Fruit fly (Drosophila melanogaster) whole organism, embryonic: ENCODE results near the gene Fie.

Experiments used
- ATbp ChIP-seq: fragments of 200-800 bp; sonication (Bioruptor generic); optimal IDR thresholded peaks from 2 replicates; lab custom pipeline; 2017; ENCODE audit warnings: missing biosample characterization, mild to moderate bottlenecking, missing genetic modification characterization, missing genetic modification reagents
- CG10147 ChIP-seq: fragments of 200-800 bp; sonication (Bioruptor generic); optimal IDR thresholded peaks from 2 replicates; lab custom pipeline; 2019; ENCODE audit warnings: missing biosample characterization, mild to moderate bottlenecking, missing genetic modification characterization, moderate library complexity
- CG10209 ChIP-seq: fragments of 200-800 bp; sonication (Bioruptor generic); optimal IDR thresholded peaks from 3 replicates; lab custom pipeline; 2017; ENCODE audit warnings: missing biosample characterization, mild to moderate bottlenecking, missing genetic modification characterization, missing genetic modification reagents
- CG10979 ChIP-seq: fragments of 200-800 bp; sonication (Bioruptor generic); optimal IDR thresholded peaks from 2 replicates; lab custom pipeline; 2018; ENCODE audit warnings: missing biosample characterization, mild to moderate bottlenecking, missing genetic modification characterization, moderate library complexity
- CG11456 ChIP-seq: fragments of 200-800 bp; sonication (Bioruptor generic); IDR thresholded peaks from 3 replicates; pipeline ENCODE4 v1.3.6; 2022; ENCODE audit warnings: missing biosample characterization, missing genetic modification characterization
- CG13287 ChIP-seq: fragments of 200-800 bp; sonication (Bioruptor generic); IDR thresholded peaks from 2 replicates; pipeline ENCODE4 v1.3.6; 2022; ENCODE audit warnings: missing biosample characterization, missing genetic modification characterization; ENCODE audit not compliant: partially characterized antibody
- CG13624 ChIP-seq: fragments of 200-800 bp; sonication (Bioruptor generic); optimal IDR thresholded peaks from 2 replicates; lab custom pipeline; 2016; ENCODE audit warnings: missing biosample characterization, missing genetic modification characterization
- CG14710 ChIP-seq: fragments of 200-800 bp; sonication (Bioruptor generic); optimal IDR thresholded peaks from 3 replicates; lab custom pipeline; 2019; ENCODE audit warnings: missing biosample characterization, mild to moderate bottlenecking, missing genetic modification characterization, moderate library complexity
- CG15073 ChIP-seq: fragments of 200-800 bp; sonication (Bioruptor generic); optimal IDR thresholded peaks from 2 replicates; lab custom pipeline; 2016; ENCODE audit warnings: missing biosample characterization, missing genetic modification characterization
- CG15479 ChIP-seq: fragments of 200-800 bp; sonication (Bioruptor generic); optimal IDR thresholded peaks from 3 replicates; lab custom pipeline; 2019; ENCODE audit warnings: missing biosample characterization, mild to moderate bottlenecking, missing genetic modification characterization, moderate library complexity
- CG1602 ChIP-seq: fragments of 200-800 bp; sonication (Bioruptor generic); optimal IDR thresholded peaks from 3 replicates; lab custom pipeline; 2016; ENCODE audit warnings: missing biosample characterization, missing genetic modification characterization
- CG1603 ChIP-seq: fragments of 200-800 bp; sonication (Bioruptor generic); optimal IDR thresholded peaks from 2 replicates; lab custom pipeline; 2019; ENCODE audit warnings: missing biosample characterization, mild to moderate bottlenecking, missing genetic modification characterization, moderate library complexity
- CG2120 ChIP-seq: fragments of 200-800 bp; sonication (Bioruptor generic); optimal IDR thresholded peaks from 3 replicates; lab custom pipeline; 2016; ENCODE audit warnings: missing biosample characterization, missing genetic modification characterization
- CG3065 ChIP-seq: fragments of 200-800 bp; sonication (Bioruptor generic); optimal IDR thresholded peaks from 2 replicates; lab custom pipeline; 2016; ENCODE audit warnings: missing biosample characterization, missing genetic modification characterization
- CG4328 ChIP-seq: fragments of 200-800 bp; sonication (Bioruptor generic); optimal IDR thresholded peaks from 3 replicates; lab custom pipeline; 2017; ENCODE audit warnings: missing biosample characterization, missing genetic modification reagents, missing genetic modification characterization
- CG7839 ChIP-seq: fragments of 200-800 bp; sonication (Bioruptor generic); optimal IDR thresholded peaks from 3 replicates; lab custom pipeline; 2018; ENCODE audit warnings: missing biosample characterization, mild to moderate bottlenecking, missing genetic modification characterization, moderate library complexity
- CG8924 ChIP-seq: fragments of 200-800 bp; optimal IDR thresholded peaks from 3 replicates; lab custom pipeline; 2019; ENCODE audit warnings: missing biosample characterization, mild to moderate bottlenecking, missing genetic modification characterization, moderate library complexity
- Doc2 ChIP-seq: fragments of 200-800 bp; sonication (Bioruptor generic); IDR thresholded peaks from 2 replicates; pipeline ENCODE4 v1.3.6; 2022; ENCODE audit warnings: missing biosample characterization, missing genetic modification characterization
- Dref ChIP-seq: fragments of 200-800 bp; sonication (Bioruptor generic); IDR thresholded peaks from 2 replicates; pipeline ENCODE4 v1.3.6; 2022; ENCODE audit warnings: missing biosample characterization, missing genetic modification characterization
- Hey ChIP-seq: fragments of 200-800 bp; sonication (Bioruptor generic); optimal IDR thresholded peaks from 3 replicates; lab custom pipeline; 2018; ENCODE audit warnings: missing biosample characterization, mild to moderate bottlenecking, missing genetic modification characterization
- Hmr ChIP-seq: fragments of 200-800 bp; sonication (Bioruptor generic); optimal IDR thresholded peaks from 3 replicates; lab custom pipeline; 2017; ENCODE audit warnings: mild to moderate bottlenecking, missing biosample characterization, missing genetic modification reagents, missing genetic modification characterization
- Hr3 ChIP-seq: fragments of 200-800 bp; sonication (Bioruptor generic); optimal IDR thresholded peaks from 3 replicates; lab custom pipeline; 2016; ENCODE audit warnings: missing biosample characterization, missing genetic modification characterization
- Hr39 ChIP-seq: fragments of >200 bp; optimal IDR thresholded peaks from 2 replicates; lab custom pipeline; 2017
- Mad ChIP-seq: fragments of 200-800 bp; sonication (Bioruptor generic); optimal IDR thresholded peaks from 2 replicates; lab custom pipeline; 2016; ENCODE audit warnings: missing biosample characterization, missing genetic modification characterization
- Nf-YA ChIP-seq: fragments of 200-800 bp; sonication (Bioruptor generic); IDR thresholded peaks from 2 replicates; pipeline ENCODE4 v1.3.6; 2022; ENCODE audit warnings: missing biosample characterization, missing genetic modification characterization
- NfI ChIP-seq: fragments of 200-800 bp; sonication (Bioruptor generic); optimal IDR thresholded peaks from 3 replicates; lab custom pipeline; 2018; ENCODE audit warnings: missing biosample characterization, mild to moderate bottlenecking, missing genetic modification characterization, moderate library complexity
- Poxn ChIP-seq: fragments of 200-800 bp; sonication (Bioruptor generic); IDR thresholded peaks from 2 replicates; pipeline ENCODE4 v1.3.6; 2022; ENCODE audit warnings: missing biosample characterization, missing genetic modification characterization
- TFAM ChIP-seq: fragments of 200-800 bp; sonication (Bioruptor generic); optimal IDR thresholded peaks from 2 replicates; lab custom pipeline; 2017; ENCODE audit warnings: missing biosample characterization, missing genetic modification characterization, inconsistent platforms
- Tbp ChIP-seq: fragments of >200 bp; optimal IDR thresholded peaks from 2 replicates; lab custom pipeline; 2018; ENCODE audit warnings: missing biosample characterization, missing genetic modification characterization
- Trl ChIP-seq, 3 experiments: fragments of >200 bp in 2 of 3; fragments of 200-800 bp in 1 of 3; sonication (Bioruptor generic) in 1 of 3; optimal IDR thresholded peaks; 2 replicates in 1 of 3; 3 replicates in 2 of 3; lab custom pipeline; 2016 to 2017; ENCODE audit warnings: missing biosample characterization in 1 of 3, missing genetic modification characterization in 1 of 3
- ac ChIP-seq: fragments of 200-800 bp; sonication (Bioruptor generic); optimal IDR thresholded peaks from 3 replicates; lab custom pipeline; 2017; ENCODE audit warnings: missing biosample characterization, mild to moderate bottlenecking, missing genetic modification characterization
- ap ChIP-seq: fragments of 200-800 bp; sonication (Bioruptor generic); IDR thresholded peaks from 2 replicates; pipeline ENCODE4 v1.3.6; 2022; ENCODE audit warnings: missing biosample characterization, missing genetic modification characterization
- bowl ChIP-seq: fragments of 200-800 bp; sonication (Bioruptor generic); IDR thresholded peaks from 2 replicates; pipeline ENCODE4 v1.3.6; 2022; ENCODE audit warnings: missing biosample characterization, missing genetic modification characterization
- bsh ChIP-seq, 2 experiments: fragments of 200-800 bp; sonication (Bioruptor generic); optimal IDR thresholded peaks; 2 replicates each; lab custom pipeline; 2017 to 2018; ENCODE audit warnings: mild to moderate bottlenecking in 2 of 2, missing biosample characterization in 2 of 2, missing genetic modification characterization in 2 of 2, moderate library complexity in 1 of 2
- ci ChIP-seq: fragments of 200-800 bp; sonication (Bioruptor generic); IDR thresholded peaks from 3 replicates; pipeline ENCODE4 v1.3.6; 2022; ENCODE audit warnings: missing biosample characterization, missing genetic modification characterization
- corto ChIP-seq: fragments of 200-800 bp; sonication (Bioruptor generic); optimal IDR thresholded peaks from 2 replicates; lab custom pipeline; 2016; ENCODE audit warnings: missing biosample characterization, mild to moderate bottlenecking, missing genetic modification characterization, moderate library complexity
- dati ChIP-seq: fragments of 200-800 bp; sonication (Bioruptor generic); IDR thresholded peaks from 2 replicates; pipeline ENCODE4 v1.3.6; 2022; ENCODE audit warnings: missing biosample characterization, missing genetic modification characterization
- esg ChIP-seq: fragments of 200-800 bp; sonication (Bioruptor generic); conservative IDR thresholded peaks from 2 replicates; pipeline ENCODE4 v1.3.6; 2022; ENCODE audit warnings: missing biosample characterization, missing genetic modification characterization
- fd64A ChIP-seq: fragments of 200-800 bp; sonication (Bioruptor generic); optimal IDR thresholded peaks from 3 replicates; lab custom pipeline; 2018; ENCODE audit warnings: missing biosample characterization, mild to moderate bottlenecking, missing genetic modification characterization
- gsb ChIP-seq: fragments of 200-800 bp; sonication (Bioruptor generic); IDR thresholded peaks from 2 replicates; pipeline ENCODE4 v1.3.6; 2022; ENCODE audit warnings: missing biosample characterization, missing genetic modification characterization
- insv ChIP-seq, 2 experiments: fragments of 200-800 bp; sonication (Bioruptor generic); optimal IDR thresholded peaks; 3 replicates each; lab custom pipeline; 2016 to 2018; ENCODE audit warnings: missing biosample characterization in 2 of 2, missing genetic modification characterization in 2 of 2
- jumu ChIP-seq: fragments of 200-800 bp; sonication (Bioruptor generic); optimal IDR thresholded peaks from 3 replicates; lab custom pipeline; 2016; ENCODE audit warnings: missing biosample characterization, missing genetic modification characterization
- luna ChIP-seq: fragments of 200-800 bp; sonication (Bioruptor generic); optimal IDR thresholded peaks from 2 replicates; lab custom pipeline; 2016; ENCODE audit warnings: missing biosample characterization, missing genetic modification characterization
- mirr ChIP-seq: fragments of 200-800 bp; sonication (Bioruptor generic); optimal IDR thresholded peaks from 3 replicates; lab custom pipeline; 2018; ENCODE audit warnings: missing biosample characterization, mild to moderate bottlenecking, missing genetic modification characterization
- nmo ChIP-seq: fragments of 200-800 bp; sonication (Bioruptor generic); optimal IDR thresholded peaks from 2 replicates; lab custom pipeline; 2018; ENCODE audit warnings: missing biosample characterization, mild to moderate bottlenecking, missing genetic modification characterization, moderate library complexity
- otp ChIP-seq: fragments of 200-800 bp; sonication (Bioruptor generic); IDR thresholded peaks from 3 replicates; pipeline ENCODE4, ENCODE4 v1.3.6; 2022; ENCODE audit warnings: missing biosample characterization, missing genetic modification characterization
- ranshi ChIP-seq: fragments of 200-800 bp; sonication (Bioruptor generic); IDR thresholded peaks from 2 replicates; pipeline ENCODE4 v1.3.6; 2022; ENCODE audit warnings: missing biosample characterization, missing genetic modification characterization
- salm ChIP-seq: fragments of 200-800 bp; sonication (Bioruptor generic); optimal IDR thresholded peaks from 2 replicates; lab custom pipeline; 2018; ENCODE audit warnings: missing biosample characterization, mild to moderate bottlenecking, missing genetic modification characterization
- tgo ChIP-seq: fragments of 200-800 bp; sonication (Bioruptor generic); IDR thresholded peaks from 3 replicates; pipeline ENCODE4 v1.3.6; 2022; ENCODE audit warnings: missing biosample characterization, missing genetic modification characterization
- tio ChIP-seq: fragments of 200-800 bp; sonication (Bioruptor generic); optimal IDR thresholded peaks from 2 replicates; lab custom pipeline; 2017; ENCODE audit warnings: missing biosample characterization, missing genetic modification characterization, inconsistent platforms
- wor ChIP-seq: fragments of 200-800 bp; sonication (Bioruptor generic); IDR thresholded peaks from 2 replicates; pipeline ENCODE4 v1.3.6; 2022; ENCODE audit warnings: missing biosample characterization, missing genetic modification characterization
- zf30C ChIP-seq: fragments of 200-800 bp; sonication (Bioruptor generic); optimal IDR thresholded peaks from 3 replicates; lab custom pipeline; 2018; ENCODE audit warnings: missing biosample characterization, mild to moderate bottlenecking, missing genetic modification characterization

Fie gene

dm6 chr3L:3852842-3853241, 39.5 kb upstream of the Fie start (continued):
- TF ChIP-seq insv (GFP tag; optimal IDR thresholded peaks at IDR 0.05; lab: Kevin White, UChicago) (no peak), zf30C (GFP tag; lab: Kevin White, UChicago) (no peak), CG1602 (GFP tag; lab: Kevin White, UChicago) (peak; percentile 50), Hey (tag; lab: Kevin White, UChicago) (no peak), fd64A (no peak), CG10147 (GFP tag; lab: Kevin White, UChicago) (no peak), tio (no peak), CG10979 (tag; lab: Kevin White, UChicago) (peak; percentile 48), tgo (no peak; the same call in 2 of the 3 replicates), ap (GFP tag; lab: Robert Waterston, UW) (peak; percentile 50), Poxn (GFP tag; lab: Robert Waterston, UW) (no peak), CG15479 (GFP tag; lab: Kevin White, UChicago) (no peak), mirr (no peak), bowl (no peak), Tbp (GFP tag; lab: Kevin White, UChicago) (no peak), bsh (GFP tag; optimal IDR thresholded peaks at IDR 0.05; lab: Kevin White, UChicago) (peak; percentile 42 to 85), esg (GFP tag; lab: Robert Waterston, UW) (peak; percentile 58), ATbp (peak; percentile 74), gsb (GFP tag; lab: Robert Waterston, UW) (no peak), Trl (optimal IDR thresholded peaks at IDR 0.05; lab: Kevin White, UChicago) (no peak), Trl (GFP tag; optimal IDR thresholded peaks at IDR 0.05; lab: Kevin White, UChicago) (peak; percentile 1), Doc2 (no peak), ci (GFP tag; lab: Robert Waterston, UW) (peak; percentile 92), NfI (peak; percentile 44), Hr39 (no peak), Mad (GFP tag; lab: Kevin White, UChicago) (peak; percentile 35), CG7839 (tag; lab: Kevin White, UChicago) (peak; percentile 35), CG10209 (no peak), corto (no peak), CG4328 (GFP tag; lab: Kevin White, UChicago) (no peak), CG1603 (tag; lab: Kevin White, UChicago) (peak; percentile 87), CG2120 (GFP tag; lab: Kevin White, UChicago) (no peak), Hmr (GFP tag; lab: Kevin White, UChicago) (no peak), ranshi (GFP tag; lab: Robert Waterston, UW) (peak; percentile 30; the same call in 1 of the 2 replicates), Hr3 (GFP tag; lab: Kevin White, UChicago) (peak; percentile 18), Dref (GFP tag; lab: Robert Waterston, UW) (no peak), jumu (no peak), CG11456 (GFP tag; lab: Robert Waterston, UW) (no peak), salm (peak; percentile 41), ac (GFP tag; lab: Kevin White, UChicago) (no peak), CG13287 (GFP tag; lab: Robert Waterston, UW) (no peak), nmo (GFP tag; lab: Kevin White, UChicago) (peak; percentile 74), dati (GFP tag; lab: Robert Waterston, UW) (no peak), otp (GFP tag; lab: Robert Waterston, UW) (peak; percentile 76), CG14710 (peak; percentile 21), CG13624 (no peak), Nf-YA (GFP tag; lab: Robert Waterston, UW) (no peak), CG15073 (GFP tag; lab: Kevin White, UChicago) (no peak), TFAM (no peak), wor (peak; percentile 56), CG3065 (GFP tag; lab: Kevin White, UChicago) (no peak), CG8924 (tag; lab: Kevin White, UChicago) (peak; percentile 56), luna (GFP tag; lab: Kevin White, UChicago) (no peak)
